Worm (Caenorhabditis elegans) whole organism, early embryonic: ENCODE data around the gene tald-1.

ENCODE experiments used
- B0310.2 ChIP-seq: sonication (generic microtip); optimal IDR thresholded peaks from 2 replicates; lab custom pipeline; 2016; ENCODE audit warnings: mild to moderate bottlenecking, missing genetic modification characterization, missing compliant biosample characterization
- F13C5.2 ChIP-seq: sonication (generic microtip); optimal IDR thresholded peaks from 2 replicates; lab custom pipeline; 2017; ENCODE audit warnings: mild to moderate bottlenecking, missing genetic modification characterization, inconsistent platforms, missing compliant biosample characterization
- aly-1 ChIP-seq: sonication (generic microtip); optimal IDR thresholded peaks from 2 replicates; lab custom pipeline; 2016; ENCODE audit warnings: missing genetic modification characterization, missing compliant biosample characterization
- ama-1 ChIP-seq: fragments of 150-350 bp; optimal IDR thresholded peaks from 2 replicates; lab custom pipeline; 2014
- ceh-13 ChIP-seq: fragments of 200-800 bp; sonication (Bioruptor generic); optimal IDR thresholded peaks from 2 replicates; lab custom pipeline; 2018; ENCODE audit warnings: mild to moderate bottlenecking, missing genetic modification characterization, missing compliant biosample characterization
- ceh-36 ChIP-seq: sonication (generic microtip); optimal IDR thresholded peaks from 2 replicates; lab custom pipeline; 2016; ENCODE audit warnings: missing genetic modification characterization, inconsistent platforms, missing compliant biosample characterization
- ets-7 ChIP-seq: sonication (generic microtip); optimal IDR thresholded peaks from 2 replicates; lab custom pipeline; 2016; ENCODE audit warnings: missing genotype, missing genetic modification characterization, missing compliant biosample characterization
- flt-1 ChIP-seq: fragments of 200-800 bp; sonication (Bioruptor generic); IDR thresholded peaks from 2 replicates; pipeline ENCODE4 v1.3.6; 2022; ENCODE audit warnings: missing genetic modification characterization, missing compliant biosample characterization
- hmbx-1 ChIP-seq: sonication (generic microtip); optimal IDR thresholded peaks from 2 replicates; lab custom pipeline; 2016; ENCODE audit warnings: mild to moderate bottlenecking, missing genetic modification characterization, missing compliant biosample characterization
- hmg-4 ChIP-seq: fragments of 200-800 bp; sonication (Bioruptor generic); optimal IDR thresholded peaks from 2 replicates; lab custom pipeline; 2018; ENCODE audit warnings: mild to moderate bottlenecking, missing genetic modification characterization, missing compliant biosample characterization
- hnd-1 ChIP-seq: sonication (generic microtip); optimal IDR thresholded peaks from 2 replicates; lab custom pipeline; 2016; ENCODE audit warnings: missing genetic modification characterization, missing compliant biosample characterization
- pes-1 ChIP-seq: fragments of 200-800 bp; sonication (Bioruptor generic); IDR thresholded peaks from 2 replicates; pipeline ENCODE4 v1.3.6; 2022; ENCODE audit warnings: missing genetic modification reagents, missing genetic modification characterization, missing compliant biosample characterization
- scrt-1 ChIP-seq: fragments of 200-800 bp; sonication (Bioruptor generic); IDR thresholded peaks from 2 replicates; pipeline ENCODE4 v1.3.6; 2022; ENCODE audit warnings: missing genetic modification characterization, missing compliant biosample characterization
- sea-1 ChIP-seq: fragments of 200-800 bp; sonication (Bioruptor generic); conservative IDR thresholded peaks from 2 replicates; pipeline ENCODE4 v1.3.6; 2022; ENCODE audit warnings: missing genetic modification characterization, missing compliant biosample characterization
- tbx-11 ChIP-seq: fragments of 200-800 bp; sonication (Bioruptor generic); IDR thresholded peaks from 2 replicates; pipeline ENCODE4 v1.3.6; 2022; ENCODE audit warnings: missing genetic modification characterization, missing compliant biosample characterization
- tbx-37 ChIP-seq: fragments of 200-800 bp; sonication (Bioruptor generic); conservative IDR thresholded peaks from 2 replicates; pipeline ENCODE4 v1.3.6; 2022; ENCODE audit warnings: missing genetic modification reagents, missing genetic modification characterization, missing compliant biosample characterization
- tra-4 ChIP-seq: sonication (generic microtip); optimal IDR thresholded peaks from 2 replicates; lab custom pipeline; 2017; ENCODE audit warnings: missing genetic modification characterization, missing compliant biosample characterization

Gene tald-1

DNA sequence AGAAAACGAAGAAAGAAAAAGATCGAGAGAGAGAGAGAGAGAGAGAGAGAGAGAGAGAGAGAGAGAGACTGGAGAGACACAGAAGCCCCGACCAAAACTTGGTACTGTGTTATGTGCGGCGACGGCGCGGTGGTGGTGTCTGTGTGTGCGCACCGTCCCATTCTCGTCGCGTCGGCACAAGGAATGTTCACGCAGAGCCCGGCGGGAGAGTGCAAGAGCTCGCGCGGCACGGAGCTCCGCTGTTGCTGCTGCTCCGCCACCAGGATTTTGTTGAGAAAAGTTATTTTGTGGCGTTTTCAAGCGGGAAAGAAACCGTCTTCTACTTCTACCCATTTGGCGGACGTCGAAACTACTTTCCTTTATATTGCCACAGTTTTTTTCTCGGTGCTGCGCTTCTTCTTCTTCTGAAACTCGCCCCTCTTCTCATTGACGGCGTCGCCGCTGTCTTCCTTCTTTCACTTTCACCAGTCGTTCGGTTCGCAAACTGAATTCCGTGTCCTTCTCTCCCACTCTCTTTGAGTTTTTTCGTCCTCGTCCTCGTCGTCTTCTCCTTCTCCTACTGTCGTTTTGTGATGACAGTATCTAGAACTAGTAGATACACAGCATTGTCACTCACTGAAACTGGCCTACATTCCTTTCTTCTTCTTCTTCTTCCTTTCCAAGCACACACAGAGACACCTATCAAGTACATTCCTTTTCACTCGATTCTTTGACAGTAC, 13.1 kb downstream of the tald-1 start:
- TF ChIP-seq pes-1 (GFP tag; lab: Robert Waterston, UW) (peak; percentile 23; the same call in 1 of the 2 replicates), hmg-4 (GFP tag; lab: Kevin White, UChicago) (peak; percentile 10), hmbx-1 (tag; lab: Kevin White, UChicago) (no peak), hnd-1 (tag; lab: Kevin White, UChicago) (no peak)

DNA sequence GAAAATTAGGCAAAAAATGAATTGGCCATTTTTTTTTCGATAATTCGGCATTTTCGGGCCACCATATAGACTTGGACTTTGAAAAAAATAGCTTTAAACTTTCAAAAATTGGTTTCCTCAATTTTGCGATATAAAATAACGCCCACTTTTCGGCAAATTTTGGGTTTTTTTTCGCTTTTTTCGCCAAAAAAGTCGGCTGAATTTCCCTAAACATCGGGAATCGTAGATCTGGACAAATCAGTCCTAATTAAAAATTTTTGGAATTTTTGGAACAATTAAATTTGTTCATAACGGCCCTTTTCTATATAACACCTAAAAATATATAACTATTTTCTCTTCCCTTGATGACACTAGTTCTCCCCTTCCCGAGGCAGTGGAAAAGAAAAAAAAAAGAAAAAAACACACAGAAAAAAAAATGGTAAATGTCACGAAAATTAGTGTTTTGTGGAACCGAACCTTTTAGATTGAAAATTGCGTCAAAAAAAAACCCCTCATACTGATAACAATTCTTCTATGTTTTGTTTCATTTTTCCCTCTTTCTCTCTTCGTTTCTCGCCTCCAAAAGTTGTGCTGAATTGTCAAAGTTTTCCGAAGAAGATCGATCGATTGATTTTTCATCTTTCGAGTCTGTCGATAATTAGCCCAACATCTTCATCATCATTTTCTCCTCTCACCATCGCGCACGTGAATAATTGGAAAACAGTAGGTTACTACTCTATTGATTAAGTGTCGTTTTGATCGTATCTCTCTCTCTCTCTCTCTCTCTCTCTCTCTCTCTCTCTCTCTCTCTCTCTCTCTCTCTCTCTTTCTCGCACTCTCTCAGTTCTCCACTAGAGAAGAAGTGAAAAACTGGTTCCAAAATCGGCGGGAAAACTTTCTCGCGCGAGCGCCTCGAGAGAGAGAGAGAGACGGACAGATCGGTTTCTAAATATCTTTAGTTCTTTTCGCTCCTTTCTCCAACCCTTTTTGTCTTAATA, 14.2 kb downstream of the tald-1 start, which contains the start of gene Y24D9A.6:
Y24D9A.6 (minus strand) TSS at position 51 of the 977 bp plus-strand sequence.
- TF ChIP-seq aly-1 (tag; lab: Kevin White, UChicago) (no peak), flt-1 (GFP tag; lab: Robert Waterston, UW) (no peak), ceh-13 (GFP tag; lab: Kevin White, UChicago) (no peak), B0310.2 (no peak), tra-4 (tag; lab: Kevin White, UChicago) (no peak), F13C5.2 (tag; lab: Kevin White, UChicago) (no peak), ceh-36 (tag; lab: Kevin White, UChicago) (no peak), ama-1 (lab: Kevin White, UChicago) (no peak), sea-1 (GFP tag; lab: Robert Waterston, UW) (no peak), tbx-11 (GFP tag; lab: Robert Waterston, UW) (no peak), hmg-4 (GFP tag; lab: Kevin White, UChicago) (no peak), ets-7 (tag; lab: Kevin White, UChicago) (no peak)

DNA sequence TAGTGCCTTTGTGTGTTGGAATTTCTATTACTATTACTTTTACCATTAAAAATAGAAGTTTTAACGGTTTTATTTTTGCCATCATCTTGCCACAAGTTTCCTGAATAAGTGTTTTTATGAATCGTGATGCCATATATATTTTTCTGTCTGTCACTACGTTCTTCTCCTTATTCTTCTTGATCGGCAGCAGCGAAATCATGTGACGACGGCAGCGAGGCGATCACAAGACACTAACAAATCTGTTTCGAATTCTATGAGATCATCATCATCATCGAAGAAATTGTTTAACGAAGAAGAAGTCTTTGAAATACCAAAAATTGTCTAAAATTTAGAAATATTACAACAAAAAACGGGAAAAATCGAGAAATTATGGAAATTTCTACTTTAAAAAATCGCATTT, 16.0 kb downstream of the tald-1 start:
- TF ChIP-seq hmg-4 (GFP tag; lab: Kevin White, UChicago) (no peak), pes-1 (GFP tag; lab: Robert Waterston, UW) (no peak), tbx-11 (GFP tag; lab: Robert Waterston, UW) (no peak), ets-7 (tag; lab: Kevin White, UChicago) (no peak), ceh-13 (GFP tag; lab: Kevin White, UChicago) (no peak), scrt-1 (GFP tag; lab: Robert Waterston, UW) (no peak), F13C5.2 (tag; lab: Kevin White, UChicago) (no peak)

DNA sequence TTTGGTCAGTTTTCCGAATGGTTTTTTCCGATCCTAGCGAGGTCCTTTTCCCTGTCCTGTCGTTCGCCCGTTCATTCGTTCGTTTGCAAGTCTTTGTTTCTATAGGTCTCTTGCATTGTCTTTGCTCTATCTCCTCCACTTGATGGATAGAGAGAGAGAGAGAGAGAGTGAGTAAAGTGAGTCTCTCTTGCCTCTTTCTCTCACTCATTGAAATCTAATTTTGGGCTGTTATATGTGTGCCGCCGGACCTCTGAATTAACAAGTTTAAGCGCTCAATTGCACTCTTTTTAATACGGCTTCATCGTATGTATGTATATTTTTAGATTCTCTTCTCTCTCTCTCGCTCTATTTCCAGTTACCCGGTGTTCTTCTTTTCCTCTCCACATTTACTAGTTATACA, 17.4 kb downstream of the tald-1 start:
- TF ChIP-seq tbx-37 (GFP tag; lab: Robert Waterston, UW), result no peak
- TF ChIP-seq hmg-4 (GFP tag; lab: Kevin White, UChicago), result peak; percentile 38

DNA sequence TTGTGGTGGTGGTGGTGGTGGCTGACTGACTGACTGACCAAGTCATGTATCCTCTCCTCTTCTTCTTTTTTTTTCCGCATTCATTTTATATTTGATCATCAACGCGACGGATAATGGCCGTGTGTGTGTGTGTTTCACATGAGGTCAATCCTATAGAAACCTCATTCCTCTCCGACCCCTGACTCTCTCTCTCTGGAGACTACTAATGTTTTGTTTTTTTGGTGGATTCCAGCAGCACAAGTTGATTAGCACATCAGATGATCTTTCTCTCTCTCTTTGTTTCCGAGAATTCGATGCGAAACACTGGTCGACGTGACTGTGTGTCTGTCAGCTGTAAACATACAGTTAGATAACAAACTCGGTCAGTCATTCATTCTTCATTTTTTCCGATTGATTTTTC, 18.7 kb downstream of the tald-1 start, which contains the start of gene Y24D9A.7:
Y24D9A.7 (minus strand) TSS at position 46 of the 400 bp plus-strand sequence.
- TF ChIP-seq ets-7 (tag; lab: Kevin White, UChicago), result no peak

DNA sequence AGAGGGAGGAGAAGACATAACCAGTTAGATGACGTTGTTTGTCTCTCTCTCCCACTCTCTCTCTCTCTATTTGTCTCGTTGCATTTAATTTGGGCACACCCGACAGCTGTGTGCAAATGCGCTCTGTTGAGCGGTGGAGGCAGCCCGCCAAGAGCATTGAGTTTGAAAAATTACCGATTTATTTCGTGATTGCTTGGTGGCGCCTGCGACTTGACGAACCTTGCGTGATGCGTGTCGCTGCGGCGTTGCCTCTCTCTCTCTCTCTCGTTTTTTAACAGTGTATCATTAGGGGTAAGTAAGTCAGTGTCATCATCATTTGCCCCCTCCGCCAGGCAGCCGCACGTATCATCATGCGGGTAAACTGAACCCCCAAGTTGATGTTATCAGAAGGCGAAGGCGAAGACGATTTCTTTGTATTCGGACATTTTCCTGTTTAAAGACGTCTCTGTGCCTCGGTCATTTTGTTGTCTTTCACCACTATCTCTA, 19.6 kb downstream of the tald-1 start:
- peak; percentile 71 for TF ChIP-seq F13C5.2 (tag; lab: Kevin White, UChicago)
- TF ChIP-seq scrt-1 (GFP tag; lab: Robert Waterston, UW), result no peak
- TF ChIP-seq tbx-11 (GFP tag; lab: Robert Waterston, UW), result 0 out of 2 replicates have a peak, but pooled peaks have one; percentile 33
- TF ChIP-seq ets-7 (tag; lab: Kevin White, UChicago), result no peak
- TF ChIP-seq hmg-4 (GFP tag; lab: Kevin White, UChicago), result no peak

DNA sequence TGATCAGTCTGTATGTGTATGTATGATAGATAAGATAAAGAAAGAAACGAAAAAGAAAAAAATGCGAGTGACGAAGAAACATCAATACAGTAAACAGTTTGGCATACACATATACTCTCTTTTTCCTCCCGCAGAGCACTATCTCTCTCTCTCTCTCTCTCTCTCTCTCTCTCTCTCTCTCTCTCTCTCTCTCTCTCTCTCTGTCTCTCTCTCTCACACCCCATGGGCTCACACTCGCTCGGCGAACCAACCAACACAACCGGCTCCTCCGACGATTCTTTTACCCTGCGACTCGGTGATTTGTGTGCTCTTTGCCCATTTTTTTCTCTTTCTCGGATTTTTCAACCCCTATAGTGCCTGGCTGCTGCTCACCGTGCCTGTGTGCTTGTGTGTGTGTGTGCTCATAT, 20.6 kb downstream of the tald-1 start:
- TF ChIP-seq hnd-1 (tag; lab: Kevin White, UChicago) (no peak), sea-1 (GFP tag; lab: Robert Waterston, UW) (0 out of 2 replicates have a peak, but pooled peaks have one; percentile 43)

DNA sequence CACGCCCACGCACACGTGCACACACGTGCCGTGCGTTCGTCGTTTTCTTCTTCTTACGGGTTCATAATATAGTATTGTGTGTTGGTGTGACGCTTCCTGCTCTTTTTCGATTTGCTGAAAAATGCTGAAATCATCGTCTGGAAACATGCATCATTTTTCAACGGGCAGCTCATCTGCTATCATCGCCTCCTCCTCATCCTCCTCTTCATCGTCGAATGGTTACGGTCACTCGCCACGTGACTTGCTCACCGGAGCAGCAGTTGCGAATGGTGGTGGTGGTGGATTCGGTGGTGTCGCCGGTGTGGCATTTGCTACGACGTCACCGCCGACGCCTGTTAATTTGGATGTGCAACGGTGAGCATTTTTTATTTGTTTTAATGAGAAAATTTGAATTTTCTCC, 22.3 kb downstream of the tald-1 start:
- TF ChIP-seq F13C5.2 (tag; lab: Kevin White, UChicago), result no peak
- TF ChIP-seq hmg-4 (GFP tag; lab: Kevin White, UChicago), result no peak
- TF ChIP-seq hnd-1 (tag; lab: Kevin White, UChicago), result no peak
- no peak for TF ChIP-seq ama-1 (lab: Kevin White, UChicago)
- no peak for TF ChIP-seq tbx-11 (GFP tag; lab: Robert Waterston, UW)
- TF ChIP-seq ceh-13 (GFP tag; lab: Kevin White, UChicago), result no peak
- TF ChIP-seq tra-4 (tag; lab: Kevin White, UChicago), result no peak
- TF ChIP-seq tbx-37 (GFP tag; lab: Robert Waterston, UW), result no peak
- no peak for TF ChIP-seq sea-1 (GFP tag; lab: Robert Waterston, UW)
- no peak for TF ChIP-seq B0310.2
- no peak for TF ChIP-seq aly-1 (tag; lab: Kevin White, UChicago)
- TF ChIP-seq ceh-36 (tag; lab: Kevin White, UChicago), result no peak
- no peak for TF ChIP-seq scrt-1 (GFP tag; lab: Robert Waterston, UW)
- no peak for TF ChIP-seq ets-7 (tag; lab: Kevin White, UChicago)
- TF ChIP-seq pes-1 (GFP tag; lab: Robert Waterston, UW), result no peak
- TF ChIP-seq flt-1 (GFP tag; lab: Robert Waterston, UW), result no peak
- no peak for TF ChIP-seq hmbx-1 (tag; lab: Kevin White, UChicago)
